Fruit fly (Drosophila melanogaster) Kc167 (cell line): Measurements from ENCODE around the gene CG4496.

Experiments
- Myc ChIP-seq: fragments of >200 bp; optimal IDR thresholded peaks from 2 replicates; lab custom pipeline; 2017; ENCODE audit warnings: missing external identifiers
- Sin3A ChIP-seq: fragments of >200 bp; optimal IDR thresholded peaks from 2 replicates; lab custom pipeline; 2018; ENCODE audit warnings: missing external identifiers
- h ChIP-seq: fragments of >200 bp; optimal IDR thresholded peaks from 3 replicates; lab custom pipeline; 2018; ENCODE audit warnings: missing external identifiers
- psq ChIP-seq: fragments of >200 bp; optimal IDR thresholded peaks from 2 replicates; lab custom pipeline; 2017; ENCODE audit warnings: missing external identifiers

dm6 chr2L:7217931-7218330 is 28.1 kb upstream of the CG4496 start:
- TF ChIP-seq Sin3A (no peak), Myc (lab: Kevin White, UChicago) (no peak), psq (no peak), h (no peak)
